Worm (Caenorhabditis elegans): ENCODE results near the gene T07F8.4.
A peak's percentile ranks its signal among the peaks of the same experiment; 100 is the strongest.

T07F8.4 gene

ce11 chrII:7116350-7116749, 15.5 kb downstream of the T07F8.4 start, which contains the start of gene spon-1:
spon-1 (plus strand) TSS chrII:7116557.
- TF ChIP-seq fkh-10 (GFP tag; optimal IDR thresholded peaks at IDR 0.05), result no peak
- no peak for TF ChIP-seq C16A3.4 (tag; optimal IDR thresholded peaks at IDR 0.05)
- TF ChIP-seq ceh-63 (GFP tag; optimal IDR thresholded peaks at IDR 0.05), result no peak
- TF ChIP-seq ets-5 (GFP tag; IDR thresholded peaks at IDR 0.05), result no peak
- TF ChIP-seq dsc-1 (tag; optimal IDR thresholded peaks at IDR 0.05), result no peak
- TF ChIP-seq zip-4 (GFP tag; optimal IDR thresholded peaks at IDR 0.05), result no peak
- no peak for TF ChIP-seq ceh-8 (GFP tag; optimal IDR thresholded peaks at IDR 0.05)
- no peak for TF ChIP-seq sox-4 (tag; optimal IDR thresholded peaks at IDR 0.05)

ce11 chrII:7115638-7116037, 16.2 kb downstream of the T07F8.4 start, which contains the start of gene cutl-5:
cutl-5 (minus strand) TSS chrII:7115906.
- TF ChIP-seq elt-2 (tag; optimal IDR thresholded peaks at IDR 0.05) (no peak), elt-3 (tag; optimal IDR thresholded peaks at IDR 0.05) (no peak), mdl-1 (tag; optimal IDR thresholded peaks at IDR 0.05) (no peak), fkh-8 (tag; optimal IDR thresholded peaks at IDR 0.05) (no peak), nhr-237 (tag; optimal IDR thresholded peaks at IDR 0.05) (no peak), zag-1 (tag; optimal IDR thresholded peaks at IDR 0.05) (no peak), ztf-11 (tag; optimal IDR thresholded peaks at IDR 0.05) (no peak), C04F5.9 (tag; optimal IDR thresholded peaks at IDR 0.05) (no peak), nhr-76 (tag; optimal IDR thresholded peaks at IDR 0.05) (no peak), nhr-12 (tag; optimal IDR thresholded peaks at IDR 0.05) (no peak), alr-1 (tag; optimal IDR thresholded peaks at IDR 0.05; ENCODE audit: borderline replicate concordance) (no peak), pqm-1 (tag; optimal IDR thresholded peaks at IDR 0.05) (no peak), lin-35 (GFP tag; optimal IDR thresholded peaks at IDR 0.05) (no peak), nhr-28 (tag; optimal IDR thresholded peaks at IDR 0.05) (no peak), snu-23 (GFP tag; optimal IDR thresholded peaks at IDR 0.05) (no peak)

ce11 chrII:7112780-7113179, 19.1 kb downstream of the T07F8.4 start, which contains the start of gene F10E7.6:
F10E7.6 (plus strand) TSS chrII:7113080.
- TF ChIP-seq C04F5.9 (tag; optimal IDR thresholded peaks at IDR 0.05) (no peak), pax-3 (tag; optimal IDR thresholded peaks at IDR 0.05) (no peak), lin-35 (GFP tag; optimal IDR thresholded peaks at IDR 0.05) (no peak), vab-15 (tag; optimal IDR thresholded peaks at IDR 0.05) (no peak), nhr-19 (GFP tag; conservative IDR thresholded peaks at IDR 0.05) (no peak), hlh-4 (tag; optimal IDR thresholded peaks at IDR 0.05) (no peak), egl-13 (tag; optimal IDR thresholded peaks at IDR 0.05) (no peak), elt-3 (tag; optimal IDR thresholded peaks at IDR 0.05) (no peak), nhr-76 (tag; optimal IDR thresholded peaks at IDR 0.05) (no peak), hpl-2 (GFP tag; optimal IDR thresholded peaks at IDR 0.05) (no peak), dsc-1 (tag; optimal IDR thresholded peaks at IDR 0.05) (no peak), tlp-1 (tag; optimal IDR thresholded peaks at IDR 0.05) (no peak)

- peak; percentile 44 to 58 (median 44) for TF ChIP-seq ceh-82 (tag; optimal IDR thresholded peaks at IDR 0.05)
- no peak for TF ChIP-seq unc-30 (tag; optimal IDR thresholded peaks at IDR 0.05)
- no peak for TF ChIP-seq lin-13 (GFP tag; optimal IDR thresholded peaks at IDR 0.05)
- TF ChIP-seq pag-3 (tag; optimal IDR thresholded peaks at IDR 0.05; ENCODE audit: borderline replicate concordance, insufficient read depth), result no peak
- TF ChIP-seq lin-15B (tag; optimal IDR thresholded peaks at IDR 0.05), result peak; percentile 0
- no peak for TF ChIP-seq unc-98 (GFP tag; IDR thresholded peaks at IDR 0.05)
- TF ChIP-seq egl-27 (tag; optimal IDR thresholded peaks at IDR 0.05), result no peak
- no peak for TF ChIP-seq sox-4 (tag; optimal IDR thresholded peaks at IDR 0.05)
- peak; percentile 55 for TF ChIP-seq nhr-47 (tag; optimal IDR thresholded peaks at IDR 0.05)
- TF ChIP-seq unc-86 (tag; optimal IDR thresholded peaks at IDR 0.05), result peak; percentile 14
- TF ChIP-seq nhr-20 (tag; optimal IDR thresholded peaks at IDR 0.05), result peak; percentile 15
- peak; percentile 59 to 69 for TF ChIP-seq efl-1 (optimal IDR thresholded peaks at IDR 0.05)
- TF ChIP-seq efl-1 (GFP tag; optimal IDR thresholded peaks at IDR 0.05 in 1 of 2), result peak; percentile 66 to 95
- peak; percentile 30 for TF ChIP-seq jun-1 (tag; optimal IDR thresholded peaks at IDR 0.05)
- peak; percentile 23 for TF ChIP-seq fos-1 (tag; optimal IDR thresholded peaks at IDR 0.05)
- TF ChIP-seq isw-1 (GFP tag; IDR thresholded peaks at IDR 0.05), result peak; percentile 35; the same call in 1 of the 2 replicates
- TF ChIP-seq C16A3.4 (tag; optimal IDR thresholded peaks at IDR 0.05), result peak; percentile 66
- TF ChIP-seq lsy-2 (tag; optimal IDR thresholded peaks at IDR 0.05), result peak; percentile 97 to 99
- peak; percentile 53 for TF ChIP-seq rnt-1 (tag; optimal IDR thresholded peaks at IDR 0.05)
- peak in 1 of 2 experiments; percentile 36 for TF ChIP-seq mdl-1 (tag; optimal IDR thresholded peaks at IDR 0.05)
- TF ChIP-seq nhr-71 (tag; optimal IDR thresholded peaks at IDR 0.05), result peak; percentile 53
- TF ChIP-seq snu-23 (GFP tag; optimal IDR thresholded peaks at IDR 0.05), result peak; percentile 69
Measured at ce11 chrII:7111657-7112049, 20.2 kb downstream of the T07F8.4 start, which contains the start of gene F10E7.5. F10E7.5 (plus strand) TSS chrII:7111978.

Data from whole organism, L1 larva.